Fruit fly (Drosophila melanogaster): ENCODE data around the gene CG12104.

Gene CG12104

dm6 chr3L:1576489-1577106 lies 25.9 kb downstream of the CG12104 start, which contains the start of gene CG13917 (continued):
- TF ChIP-seq CG10462 (GFP tag; optimal IDR thresholded peaks at IDR 0.05) (no peak), sima (GFP tag; optimal IDR thresholded peaks at IDR 0.05) (no peak), CG17359 (tag; optimal IDR thresholded peaks at IDR 0.05) (no peak), sens-2 (GFP tag; IDR thresholded peaks at IDR 0.05) (no peak), cwo (GFP tag; optimal IDR thresholded peaks at IDR 0.05) (no peak), psq (GFP tag; optimal IDR thresholded peaks at IDR 0.05) (no peak), CG12236 (GFP tag; optimal IDR thresholded peaks at IDR 0.05) (no peak), esg (GFP tag; conservative IDR thresholded peaks at IDR 0.05) (no peak), CG10274 (GFP tag; optimal IDR thresholded peaks at IDR 0.05) (no peak), Lhr (GFP tag; optimal IDR thresholded peaks at IDR 0.05) (peak; percentile 86), crc (GFP tag; optimal IDR thresholded peaks at IDR 0.05) (no peak), Oaz (GFP tag; IDR thresholded peaks at IDR 0.05) (no peak), CG14050 (GFP tag; IDR thresholded peaks at IDR 0.05) (no peak), CG11085 (GFP tag; IDR thresholded peaks at IDR 0.05) (no peak), dimm (GFP tag; IDR thresholded peaks at IDR 0.05) (no peak), bbx (GFP tag; IDR thresholded peaks at IDR 0.05; ENCODE audit: partially characterized antibody) (peak; percentile 64), CG31224 (GFP tag; IDR thresholded peaks at IDR 0.05) (no peak), nerfin-2 (GFP tag; IDR thresholded peaks at IDR 0.05; ENCODE audit: partially characterized antibody) (no peak), CG11695 (GFP tag; IDR thresholded peaks at IDR 0.05) (no peak), CG8944 (GFP tag; optimal IDR thresholded peaks at IDR 0.05) (no peak), CG4424 (GFP tag; optimal IDR thresholded peaks at IDR 0.05) (no peak), Meics (GFP tag; optimal IDR thresholded peaks at IDR 0.05) (no peak), trem (tag; optimal IDR thresholded peaks at IDR 0.05) (peak; percentile 66), CG17186 (GFP tag; optimal IDR thresholded peaks at IDR 0.05) (peak; percentile 1), tin (GFP tag; optimal IDR thresholded peaks at IDR 0.05) (no peak), Med (GFP tag) (peak; percentile 87), Nf-YA (GFP tag; IDR thresholded peaks at IDR 0.05) (no peak), CG14965 (GFP tag; optimal IDR thresholded peaks at IDR 0.05; ENCODE audit: borderline replicate concordance) (no peak), pum (GFP tag; optimal IDR thresholded peaks at IDR 0.05) (no peak), Doc3 (GFP tag; IDR thresholded peaks at IDR 0.05; ENCODE audit: partially characterized antibody) (no peak), CG17568 (GFP tag; optimal IDR thresholded peaks at IDR 0.05) (no peak), Rx (GFP tag; IDR thresholded peaks at IDR 0.05) (no peak), unpg (GFP tag; optimal IDR thresholded peaks at IDR 0.05) (no peak), rib (GFP tag; IDR thresholded peaks at IDR 0.05) (no peak), CG12219 (GFP tag; optimal IDR thresholded peaks at IDR 0.05) (no peak), Xrp1 (GFP tag; IDR thresholded peaks at IDR 0.05) (no peak), CG16815 (GFP tag; optimal IDR thresholded peaks at IDR 0.05) (no peak), CG17829 (tag; optimal IDR thresholded peaks at IDR 0.05) (peak; percentile 25), Opbp (GFP tag; IDR thresholded peaks at IDR 0.05; ENCODE audit: partially characterized antibody) (peak; percentile 60), sd (tag; optimal IDR thresholded peaks at IDR 0.05) (no peak), Sox100B (GFP tag; optimal IDR thresholded peaks at IDR 0.05) (no peak), dan (GFP tag; IDR thresholded peaks at IDR 0.05) (no peak), CG33213 (GFP tag; optimal IDR thresholded peaks at IDR 0.05) (peak; percentile 76), CG18619 (GFP tag; optimal IDR thresholded peaks at IDR 0.05) (no peak), tna (GFP tag; IDR thresholded peaks at IDR 0.05; ENCODE audit: partially characterized antibody) (no peak; the same call in 1 of the 2 replicates), MESR4 (GFP tag; optimal IDR thresholded peaks at IDR 0.05) (peak; percentile 34), fd96Cb (tag; optimal IDR thresholded peaks at IDR 0.05) (no peak), ems (GFP tag; optimal IDR thresholded peaks at IDR 0.05) (peak; percentile 17), mam (GFP tag; optimal IDR thresholded peaks at IDR 0.05) (no peak), stwl (tag; optimal IDR thresholded peaks at IDR 0.05) (peak; percentile 70), HmgZ (tag; optimal IDR thresholded peaks at IDR 0.05) (peak; percentile 34)
